Worm (Caenorhabditis elegans) whole organism, L1 larva: Measurements from ENCODE around the gene zag-1.

Experiments used
- Y116A8C.19 ChIP-seq: sonication (generic microtip); optimal IDR thresholded peaks from 2 replicates; lab custom pipeline; 2016; ENCODE audit warnings: missing compliant biosample characterization, missing genetic modification characterization, borderline replicate concordance
- aha-1 ChIP-seq: fragments of 150-350 bp; optimal IDR thresholded peaks from 2 replicates; lab custom pipeline; 2014; ENCODE audit warnings: missing biosample characterization, missing genetic modification characterization
- alr-1 ChIP-seq: fragments of 200-800 bp; sonication (Bioruptor generic); optimal IDR thresholded peaks from 2 replicates; lab custom pipeline; 2018; ENCODE audit warnings: borderline replicate concordance, mild to moderate bottlenecking, missing genetic modification characterization, missing compliant biosample characterization
- blmp-1 ChIP-seq: fragments of 150-350 bp; optimal IDR thresholded peaks from 2 replicates; lab custom pipeline; 2014; ENCODE audit warnings: missing biosample characterization, missing genetic modification characterization
- dpl-1 ChIP-seq, 3 experiments: fragments of 150-350 bp in 2 of 3; sonication (generic microtip) in 1 of 3; optimal IDR thresholded peaks; 2 replicates each; lab custom pipeline; 2014 to 2017; ENCODE audit warnings: missing biosample characterization in 3 of 3, missing genetic modification characterization in 3 of 3, missing genetic modification reagents in 3 of 3
- dsc-1 ChIP-seq: sonication (generic microtip); optimal IDR thresholded peaks from 2 replicates; lab custom pipeline; 2016; ENCODE audit warnings: mild to moderate bottlenecking, missing genetic modification characterization, missing compliant biosample characterization
- efl-1 ChIP-seq, 4 experiments: fragments of 150-350 bp; optimal IDR thresholded peaks in 3 of 4; peaks in 1 of 4; 1 replicate in 1 of 4; 2 replicates in 3 of 4; lab custom pipeline; 2014; ENCODE audit warnings: missing biosample characterization in 2 of 4, missing genetic modification characterization in 2 of 4, missing genetic modification reagents in 2 of 4
- efl-3 ChIP-seq: fragments of 200-800 bp; sonication (Bioruptor generic); optimal IDR thresholded peaks from 2 replicates; lab custom pipeline; 2018; ENCODE audit warnings: mild to moderate bottlenecking, missing genetic modification characterization, missing compliant biosample characterization
- elt-2 ChIP-seq: sonication (generic microtip); optimal IDR thresholded peaks from 2 replicates; lab custom pipeline; 2016; ENCODE audit warnings: missing genetic modification characterization, mild to moderate bottlenecking, inconsistent platforms, missing compliant biosample characterization, missing genetic modification reagents
- elt-3 ChIP-seq, 6 experiments: fragments of 150-350 bp in 1 of 6; sonication (generic microtip); optimal IDR thresholded peaks; 2 replicates each; lab custom pipeline; 2017 to 2018; ENCODE audit warnings: missing biosample characterization in 6 of 6, missing genetic modification characterization in 6 of 6, inconsistent platforms in 1 of 6
- ets-5 ChIP-seq: fragments of 200-800 bp; sonication (Bioruptor generic); IDR thresholded peaks from 2 replicates; pipeline ENCODE4 v1.3.6; 2022; ENCODE audit warnings: missing genetic modification characterization, missing compliant biosample characterization
- fkh-4 ChIP-seq: sonication (generic microtip); optimal IDR thresholded peaks from 2 replicates; lab custom pipeline; 2016; ENCODE audit warnings: missing compliant biosample characterization, missing genetic modification characterization, borderline replicate concordance
- grh-1 ChIP-seq: fragments of 200-800 bp; sonication (Bioruptor generic); IDR thresholded peaks from 2 replicates; pipeline ENCODE4 v1.3.6; 2022; ENCODE audit warnings: missing genetic modification reagents, missing genetic modification characterization, missing compliant biosample characterization
- hlh-17 ChIP-seq: fragments of 200-800 bp; sonication (Bioruptor generic); optimal IDR thresholded peaks from 2 replicates; lab custom pipeline; 2018; ENCODE audit warnings: missing genetic modification characterization, mild to moderate bottlenecking, missing compliant biosample characterization, moderate library complexity, borderline replicate concordance
- irx-1 ChIP-seq: sonication (generic microtip); optimal IDR thresholded peaks from 2 replicates; lab custom pipeline; 2016; ENCODE audit warnings: missing genetic modification characterization, missing compliant biosample characterization
- lin-14 ChIP-seq: fragments of 200-800 bp; sonication (Bioruptor generic); optimal IDR thresholded peaks from 2 replicates; lab custom pipeline; 2018; ENCODE audit warnings: mild to moderate bottlenecking, missing genetic modification characterization, moderate library complexity, missing compliant biosample characterization
- lin-15B ChIP-seq: fragments of 150-350 bp; sonication (generic microtip); optimal IDR thresholded peaks from 3 replicates; lab custom pipeline; 2014; ENCODE audit warnings: missing biosample characterization, missing genetic modification characterization
- lin-35 ChIP-seq, 2 experiments: fragments of 150-350 bp; optimal IDR thresholded peaks; 2 replicates each; lab custom pipeline; 2014; ENCODE audit warnings: missing biosample characterization in 2 of 2, missing genetic modification characterization in 2 of 2, missing genetic modification reagents in 2 of 2
- lsy-2 ChIP-seq, 2 experiments: fragments of 150-350 bp; optimal IDR thresholded peaks; 2 replicates each; lab custom pipeline; 2014; ENCODE audit warnings: missing biosample characterization in 2 of 2, missing genetic modification characterization in 2 of 2
- mdl-1 ChIP-seq, 2 experiments: fragments of 150-350 bp; optimal IDR thresholded peaks; 2 replicates each; lab custom pipeline; 2014 to 2017; ENCODE audit warnings: missing biosample characterization in 2 of 2, missing genetic modification characterization in 2 of 2, inconsistent platforms in 1 of 2
- mef-2 ChIP-seq: fragments of 150-350 bp; optimal IDR thresholded peaks from 2 replicates; lab custom pipeline; 2014; ENCODE audit warnings: missing biosample characterization, missing genetic modification characterization
- mep-1 ChIP-seq: fragments of 150-350 bp; optimal IDR thresholded peaks from 2 replicates; lab custom pipeline; 2014; ENCODE audit warnings: missing biosample characterization, missing genetic modification characterization
- nhr-11 ChIP-seq: fragments of 150-350 bp; optimal IDR thresholded peaks from 2 replicates; lab custom pipeline; 2014; ENCODE audit warnings: missing biosample characterization, missing genetic modification characterization
- nhr-47 ChIP-seq: sonication (generic microtip); optimal IDR thresholded peaks from 2 replicates; lab custom pipeline; 2016; ENCODE audit warnings: mild to moderate bottlenecking, missing genetic modification characterization, moderate library complexity, missing compliant biosample characterization
- nhr-77 ChIP-seq: fragments of 150-350 bp; optimal IDR thresholded peaks from 2 replicates; lab custom pipeline; 2014; ENCODE audit warnings: missing biosample characterization, missing genetic modification characterization
- nhr-84 ChIP-seq: sonication (generic microtip); optimal IDR thresholded peaks from 2 replicates; lab custom pipeline; 2017; ENCODE audit warnings: missing biosample characterization, missing genetic modification characterization
- nhr-85 ChIP-seq: sonication (generic microtip); peaks from one replicate; lab custom pipeline; 2016; ENCODE audit warnings: missing genetic modification characterization, inconsistent platforms, missing compliant biosample characterization
- pax-3 ChIP-seq: fragments of 200-800 bp; sonication (Bioruptor generic); optimal IDR thresholded peaks from 2 replicates; lab custom pipeline; 2018; ENCODE audit warnings: mild to moderate bottlenecking, missing genetic modification characterization, moderate library complexity, missing compliant biosample characterization
- pqm-1 ChIP-seq: sonication (generic microtip); optimal IDR thresholded peaks from 3 replicates; lab custom pipeline; 2017; ENCODE audit warnings: missing biosample characterization, missing genetic modification characterization
- rnt-1 ChIP-seq: sonication (generic microtip); optimal IDR thresholded peaks from 2 replicates; lab custom pipeline; 2016; ENCODE audit warnings: mild to moderate bottlenecking, missing genetic modification characterization, moderate library complexity, missing compliant biosample characterization
- sox-4 ChIP-seq: sonication (generic microtip); optimal IDR thresholded peaks from 2 replicates; lab custom pipeline; 2016; ENCODE audit warnings: missing genetic modification characterization, missing compliant biosample characterization
- tlp-1 ChIP-seq: fragments of 150-350 bp; optimal IDR thresholded peaks from 2 replicates; lab custom pipeline; 2014; ENCODE audit warnings: missing biosample characterization, missing genetic modification characterization
- unc-30 ChIP-seq: sonication (generic microtip); optimal IDR thresholded peaks from 2 replicates; lab custom pipeline; 2017; ENCODE audit warnings: missing biosample characterization, missing genetic modification characterization
- unc-62 ChIP-seq: fragments of 150-350 bp; optimal IDR thresholded peaks from 2 replicates; lab custom pipeline; 2014; ENCODE audit warnings: missing biosample characterization, missing genetic modification reagents, missing genetic modification characterization
- vab-15 ChIP-seq: sonication (generic microtip); optimal IDR thresholded peaks from 2 replicates; lab custom pipeline; 2017; ENCODE audit warnings: missing genotype, mild to moderate bottlenecking, missing genetic modification characterization, missing compliant biosample characterization
- xbp-1 ChIP-seq: sonication (generic microtip); optimal IDR thresholded peaks from 2 replicates; lab custom pipeline; 2016; ENCODE audit warnings: missing genetic modification characterization, missing compliant biosample characterization

zag-1 gene

DNA sequence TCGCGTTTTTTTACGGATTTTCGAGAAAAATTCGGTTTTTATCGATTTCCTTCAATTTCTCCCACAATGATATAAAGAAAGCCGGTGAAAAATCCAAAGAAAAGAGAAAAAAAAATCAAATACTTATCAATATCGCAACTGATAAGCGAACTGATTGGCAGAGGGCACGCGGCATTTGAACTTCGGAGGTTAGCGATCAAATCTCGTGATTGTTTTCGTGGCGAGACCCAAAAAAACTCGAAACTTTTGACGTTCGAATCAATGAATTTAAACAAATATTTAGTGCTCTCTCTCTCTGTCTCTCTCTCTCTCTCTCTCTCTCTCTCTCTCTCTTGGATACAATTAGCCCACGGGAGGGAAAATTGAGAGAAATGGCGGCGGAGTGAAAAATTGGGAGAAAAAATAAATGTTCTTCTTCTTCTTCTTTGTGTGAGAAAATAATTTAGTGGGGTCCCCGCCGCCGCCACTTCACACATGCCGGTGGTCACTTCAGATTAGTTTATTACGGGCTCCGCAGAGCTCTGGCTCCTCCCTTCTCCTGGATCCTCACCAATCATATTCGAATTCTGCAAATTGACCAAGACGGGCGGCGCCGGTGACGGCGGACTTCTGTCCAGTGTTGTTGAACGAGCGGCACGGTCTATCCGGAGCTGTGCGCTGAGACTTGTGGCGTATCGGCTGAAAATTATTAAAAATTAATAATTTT is 40.9 kb upstream of the zag-1 start:
- TF ChIP-seq elt-2 (tag; lab: Kevin White, UChicago) (peak; percentile 44), lin-14 (GFP tag; lab: Kevin White, UChicago) (peak; percentile 33), Y116A8C.19 (no peak), hlh-17 (no peak), lin-35 (GFP tag; optimal IDR thresholded peaks at IDR 0.05; lab: Kevin White, UChicago) (peak in 1 of 2 experiments; percentile 47), efl-3 (GFP tag; lab: Kevin White, UChicago) (no peak), mdl-1 (tag; optimal IDR thresholded peaks at IDR 0.05; lab: Kevin White, UChicago) (peak in 1 of 2 experiments; percentile 41), lin-15B (tag; lab: Kevin White, UChicago) (no peak), nhr-11 (tag; lab: Kevin White, UChicago) (no peak), elt-3 (tag; optimal IDR thresholded peaks at IDR 0.05; lab: Kevin White, UChicago) (peak in 1 of 6 experiments; percentile 39), unc-30 (tag; lab: Kevin White, UChicago) (no peak), sox-4 (tag; lab: Kevin White, UChicago) (no peak), efl-1 (optimal IDR thresholded peaks at IDR 0.05; lab: Kevin White, UChicago) (no peak), efl-1 (GFP tag; optimal IDR thresholded peaks at IDR 0.05 in 1 of 2; lab: Kevin White, UChicago) (peak in 1 of 2 experiments; percentile 43), blmp-1 (peak; percentile 35), aha-1 (no peak), nhr-47 (tag; lab: Kevin White, UChicago) (no peak), dsc-1 (tag; lab: Kevin White, UChicago) (peak; percentile 25), dpl-1 (GFP tag; optimal IDR thresholded peaks at IDR 0.05; lab: Kevin White, UChicago) (peak in 1 of 3 experiments; percentile 7), grh-1 (GFP tag; lab: Robert Waterston, UW) (no peak), lsy-2 (tag; optimal IDR thresholded peaks at IDR 0.05; lab: Kevin White, UChicago) (peak in 1 of 2 experiments; percentile 23), vab-15 (tag; lab: Kevin White, UChicago) (no peak), tlp-1 (tag; lab: Kevin White, UChicago) (no peak), mep-1 (no peak), nhr-77 (tag; lab: Kevin White, UChicago) (no peak), xbp-1 (tag; lab: Kevin White, UChicago) (no peak), nhr-84 (no peak), pax-3 (no peak), alr-1 (tag; lab: Kevin White, UChicago) (no peak), ets-5 (GFP tag; lab: Robert Waterston, UW) (no peak), pqm-1 (no peak)

DNA sequence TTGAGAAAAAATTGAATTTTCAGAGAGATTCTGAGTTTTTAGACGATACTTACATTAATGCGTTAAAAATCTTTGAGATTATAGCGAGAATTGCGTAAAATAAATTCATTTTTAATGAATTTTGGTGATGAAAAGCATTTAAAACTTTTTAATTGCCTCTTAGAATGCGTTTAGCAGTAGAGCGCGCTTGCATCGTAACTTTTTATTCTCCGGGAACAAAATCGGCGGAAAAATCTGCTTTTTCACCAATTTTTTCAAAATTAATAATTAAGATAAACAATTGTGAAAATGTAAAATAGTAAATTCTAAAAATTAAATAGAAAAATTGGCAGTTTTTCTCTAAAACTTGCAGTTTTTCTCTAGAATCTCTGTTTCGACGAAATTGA is 40.4 kb upstream of the zag-1 start:
- TF ChIP-seq lin-35 (GFP tag; optimal IDR thresholded peaks at IDR 0.05; lab: Kevin White, UChicago) (peak in 1 of 2 experiments; percentile 25), efl-1 (optimal IDR thresholded peaks at IDR 0.05; lab: Kevin White, UChicago) (no peak), efl-1 (GFP tag; optimal IDR thresholded peaks at IDR 0.05 in 1 of 2; lab: Kevin White, UChicago) (peak; percentile 47 to 83), mef-2 (tag; lab: Kevin White, UChicago) (no peak), fkh-4 (no peak), unc-62 (GFP tag; lab: Kevin White, UChicago) (no peak)
- TF ChIP-seq, all 84 proteins: peak for 2

DNA sequence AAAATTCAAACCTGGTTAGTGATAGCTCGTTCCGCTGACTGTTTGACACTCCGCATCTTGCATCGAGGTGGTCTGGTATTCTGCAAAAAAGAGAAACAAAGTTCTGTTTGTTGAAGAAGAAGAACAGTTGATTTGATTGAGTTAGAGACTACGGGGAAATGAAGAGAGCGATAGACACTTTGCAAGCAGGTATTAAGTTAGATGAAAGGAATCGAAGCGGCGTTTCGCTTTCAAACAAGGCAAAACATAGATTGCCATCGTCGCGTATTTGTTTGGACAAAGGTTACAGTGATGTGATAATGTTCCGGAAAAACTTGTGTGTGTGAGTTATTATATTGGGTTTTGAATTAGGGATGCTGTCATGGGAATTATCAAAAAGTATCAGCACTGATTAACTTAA is 38.4 kb upstream of the zag-1 start:
- TF ChIP-seq blmp-1 = peak; percentile 92
- no peak for TF ChIP-seq rnt-1
- no peak for TF ChIP-seq lin-35 (GFP tag; optimal IDR thresholded peaks at IDR 0.05; lab: Kevin White, UChicago)
- peak; percentile 40 for TF ChIP-seq lin-14 (GFP tag; lab: Kevin White, UChicago)

DNA sequence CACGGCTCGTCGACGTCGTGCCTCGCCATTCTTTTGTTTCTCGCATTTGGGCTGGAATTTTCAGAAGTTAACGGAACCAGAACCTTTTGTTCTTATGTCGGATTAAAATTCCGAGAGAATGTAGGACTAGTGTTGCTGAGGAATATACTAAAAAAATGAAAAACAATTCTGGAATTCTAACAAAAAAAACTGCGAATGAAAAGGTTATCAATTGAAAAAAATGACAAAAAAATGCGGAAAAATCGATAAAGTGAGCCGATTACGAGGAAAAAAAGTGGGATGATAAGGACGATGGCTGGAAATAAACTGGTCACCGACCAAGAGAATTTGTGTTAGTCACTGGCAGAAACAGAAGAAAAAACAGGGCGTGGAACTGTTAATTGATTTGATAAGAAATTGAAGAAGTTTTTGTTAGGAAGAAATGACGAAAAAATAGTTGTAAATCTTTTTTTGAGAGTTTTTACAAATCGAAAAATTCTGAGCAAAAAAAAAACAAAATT is 36.3 kb upstream of the zag-1 start, which contains the start of gene bris-1:
Gene bris-1, minus strand, starts transcription at position 51 of the 500 bp plus-strand sequence.
- TF ChIP-seq irx-1 (tag; lab: Kevin White, UChicago) = no peak
- TF ChIP-seq elt-2 (tag; lab: Kevin White, UChicago) = peak; percentile 80
- peak; percentile 12 for TF ChIP-seq nhr-85 (tag; lab: Kevin White, UChicago)
- TF ChIP-seq Y116A8C.19 = no peak
